Worm (Caenorhabditis elegans) whole organism, L4 larva: ENCODE measurements around the gene ZK488.6.

Source experiments
- dpl-1 ChIP-seq: fragments of 150-350 bp; optimal IDR thresholded peaks from 2 replicates; lab custom pipeline; 2014; ENCODE audit warnings: missing biosample characterization, missing genetic modification reagents, missing genetic modification characterization
- nhr-11 ChIP-seq: fragments of 150-350 bp; optimal IDR thresholded peaks from 2 replicates; lab custom pipeline; 2014; ENCODE audit warnings: missing biosample characterization, missing genetic modification characterization
- nhr-25 ChIP-seq: sonication (generic microtip); optimal IDR thresholded peaks from 2 replicates; lab custom pipeline; 2017; ENCODE audit warnings: missing genetic modification characterization, mild to moderate bottlenecking, missing compliant biosample characterization, antibody characterized with exemption, moderate library complexity, borderline replicate concordance; ENCODE audit not compliant: insufficient read depth
- nhr-76 ChIP-seq: fragments of 150-350 bp; optimal IDR thresholded peaks from 2 replicates; lab custom pipeline; 2014; ENCODE audit warnings: missing biosample characterization, missing genetic modification characterization
- set-16 ChIP-seq: fragments of 200-800 bp; sonication (Bioruptor generic); IDR thresholded peaks from 2 replicates; pipeline ENCODE4 v1.3.6; 2022; ENCODE audit warnings: missing genetic modification reagents, missing genetic modification characterization, missing compliant biosample characterization
- zfp-3 ChIP-seq: fragments of 200-800 bp; sonication (Bioruptor generic); conservative IDR thresholded peaks from 2 replicates; pipeline ENCODE4 v1.3.6; 2022; ENCODE audit warnings: missing genetic modification reagents, missing genetic modification characterization, missing compliant biosample characterization

- TF ChIP-seq set-16 (no peak), nhr-11 (no peak), zfp-3 (GFP tag; lab: Robert Waterston, UW) (no peak), dpl-1 (GFP tag; lab: Kevin White, UChicago) (no peak), nhr-25 (tag; lab: Kevin White, UChicago) (no peak), nhr-76 (no peak)
Observed at ce11 chrV:585472-585871, 4.8 kb upstream of the ZK488.6 start, which contains the start of gene K06H6.2.
